Fruit fly (Drosophila melanogaster): Measurements from ENCODE around the gene CG42613.

CG42613 gene

DNA sequence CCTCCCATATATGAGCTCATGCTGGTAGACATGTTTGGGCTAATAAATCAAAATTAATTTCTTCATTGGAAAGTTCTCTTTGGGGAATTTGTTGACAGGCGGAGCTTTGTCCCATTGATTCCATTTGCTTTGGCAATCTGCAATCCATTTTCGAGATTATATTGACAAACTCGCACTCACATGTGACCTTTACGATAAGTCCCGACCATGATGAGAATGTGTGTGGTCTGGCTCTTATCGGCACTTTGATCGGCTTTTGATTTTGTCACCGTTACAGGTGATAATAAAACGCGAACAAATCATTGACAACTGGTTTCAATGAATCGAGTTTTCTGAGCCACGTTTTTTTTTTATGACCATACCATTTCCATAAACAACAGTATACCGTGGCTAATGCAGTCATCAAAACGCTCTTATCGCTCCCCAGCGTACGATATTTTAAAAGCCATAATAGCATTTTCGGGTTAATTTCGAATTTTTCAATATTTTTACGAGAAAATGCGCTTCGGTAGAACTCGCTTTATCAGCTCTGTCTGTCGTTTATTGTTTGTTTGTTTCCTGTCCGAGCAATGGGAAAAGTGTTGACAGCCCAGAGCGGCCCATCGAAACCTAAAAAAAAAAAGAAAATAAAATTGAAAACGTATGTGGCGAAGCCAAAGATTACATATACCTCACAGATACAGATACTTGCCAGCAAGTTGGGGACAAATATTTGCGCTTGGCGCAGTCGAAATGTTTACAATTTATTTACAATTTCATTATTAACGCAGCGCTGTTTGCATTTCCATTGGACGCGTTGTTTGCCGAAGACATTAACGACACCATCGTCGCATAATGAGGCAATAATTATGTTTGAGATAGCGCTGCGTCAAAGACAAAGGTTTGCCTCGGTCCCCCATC, 68.6 kb downstream of the CG42613 start:
- TF ChIP-seq Jra (GFP tag; optimal IDR thresholded peaks at IDR 0.05) (no peak), CrebA (GFP tag; optimal IDR thresholded peaks at IDR 0.05; ENCODE audit: borderline replicate concordance) (no peak), Dfd (GFP tag; optimal IDR thresholded peaks at IDR 0.05) (no peak), Hnf4 (GFP tag; optimal IDR thresholded peaks at IDR 0.05) (peak; percentile 5), ey (GFP tag; optimal IDR thresholded peaks at IDR 0.05) (no peak), rgr (GFP tag; optimal IDR thresholded peaks at IDR 0.05) (peak; percentile 37), pan (optimal IDR thresholded peaks at IDR 0.05) (no peak), h (GFP tag; optimal IDR thresholded peaks at IDR 0.05) (no peak), tai (GFP tag; optimal IDR thresholded peaks at IDR 0.05) (no peak), brk (GFP tag; optimal IDR thresholded peaks at IDR 0.05) (no peak), sv (GFP tag; optimal IDR thresholded peaks at IDR 0.05) (peak; percentile 47), Myc (optimal IDR thresholded peaks at IDR 0.05) (no peak), foxo (GFP tag; optimal IDR thresholded peaks at IDR 0.05) (peak in 1 of 2 experiments; percentile 7), Sp1 (GFP tag; optimal IDR thresholded peaks at IDR 0.05) (no peak), Dif (GFP tag; optimal IDR thresholded peaks at IDR 0.05; ENCODE audit: partially characterized antibody) (no peak), OdsH (GFP tag; optimal IDR thresholded peaks at IDR 0.05) (no peak), psq (GFP tag; optimal IDR thresholded peaks at IDR 0.05) (peak; percentile 7), sage (GFP tag; optimal IDR thresholded peaks at IDR 0.05) (no peak), Vsx2 (GFP tag; optimal IDR thresholded peaks at IDR 0.05; ENCODE audit: partially characterized antibody) (no peak), usp (GFP tag; optimal IDR thresholded peaks at IDR 0.05) (no peak), br (GFP tag; optimal IDR thresholded peaks at IDR 0.05) (peak; percentile 9), dsf (GFP tag; optimal IDR thresholded peaks at IDR 0.05; ENCODE audit: borderline replicate concordance) (no peak)

- TF ChIP-seq Mio (GFP tag; optimal IDR thresholded peaks at IDR 0.05) (no peak), dmrt93B (GFP tag; optimal IDR thresholded peaks at IDR 0.05) (no peak), OdsH (GFP tag; optimal IDR thresholded peaks at IDR 0.05) (no peak), foxo (GFP tag; optimal IDR thresholded peaks at IDR 0.05) (no peak), HLH106 (tag; optimal IDR thresholded peaks at IDR 0.05) (no peak), Abd-B (GFP tag; optimal IDR thresholded peaks at IDR 0.05) (no peak), Hnf4 (GFP tag; optimal IDR thresholded peaks at IDR 0.05) (no peak), Dfd (GFP tag; optimal IDR thresholded peaks at IDR 0.05) (no peak)
Observed at dm6 chr3R:18998370-18998769, 69.4 kb downstream of the CG42613 start.

dm6 chr3R:18999906-19000451, 71.0 kb downstream of the CG42613 start:
- TF ChIP-seq Hr83 (GFP tag; optimal IDR thresholded peaks at IDR 0.05; ENCODE audit: poor library complexity, severe bottlenecking) (no peak), lola (GFP tag; optimal IDR thresholded peaks at IDR 0.05) (no peak), OdsH (GFP tag; optimal IDR thresholded peaks at IDR 0.05) (no peak), ey (GFP tag; optimal IDR thresholded peaks at IDR 0.05) (no peak), Dif (GFP tag; optimal IDR thresholded peaks at IDR 0.05; ENCODE audit: partially characterized antibody) (no peak), Vsx2 (GFP tag; optimal IDR thresholded peaks at IDR 0.05; ENCODE audit: partially characterized antibody) (no peak), HLH106 (tag; optimal IDR thresholded peaks at IDR 0.05) (no peak), CG9705 (GFP tag; optimal IDR thresholded peaks at IDR 0.05) (no peak), Mio (GFP tag; optimal IDR thresholded peaks at IDR 0.05) (no peak), br (GFP tag; optimal IDR thresholded peaks at IDR 0.05) (no peak), tai (GFP tag; optimal IDR thresholded peaks at IDR 0.05) (no peak), Hr78 (GFP tag; optimal IDR thresholded peaks at IDR 0.05) (no peak), Sp1 (GFP tag; optimal IDR thresholded peaks at IDR 0.05) (no peak), rgr (GFP tag; optimal IDR thresholded peaks at IDR 0.05) (no peak), foxo (GFP tag; optimal IDR thresholded peaks at IDR 0.05) (no peak), Rel (GFP tag; optimal IDR thresholded peaks at IDR 0.05) (no peak), Rel (tag; optimal IDR thresholded peaks at IDR 0.05) (no peak)

DNA sequence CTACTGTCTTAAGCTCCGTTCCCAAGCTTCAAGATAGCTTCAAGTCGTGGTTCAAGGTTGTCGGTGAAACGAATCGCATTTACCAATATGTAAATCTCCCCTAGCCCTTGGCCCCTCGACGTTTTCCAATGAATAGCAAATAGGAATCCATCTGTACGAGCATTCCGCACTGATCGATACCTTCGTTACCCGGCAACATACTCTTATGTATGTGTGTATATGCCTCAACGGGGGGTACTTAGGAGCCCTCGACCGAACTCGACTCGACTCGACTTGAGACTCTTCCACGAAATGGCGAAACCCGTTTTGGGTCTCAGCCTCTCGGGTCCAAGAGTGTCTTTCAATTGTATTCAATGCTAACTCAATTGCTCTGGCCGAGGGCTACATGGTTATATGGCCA, 72.7 kb downstream of the CG42613 start:
- TF ChIP-seq jim (GFP tag; optimal IDR thresholded peaks at IDR 0.05), result no peak
- TF ChIP-seq lola (GFP tag; optimal IDR thresholded peaks at IDR 0.05), result no peak
- no peak for TF ChIP-seq Abd-B (GFP tag; optimal IDR thresholded peaks at IDR 0.05)
- TF ChIP-seq dmrt93B (GFP tag; optimal IDR thresholded peaks at IDR 0.05), result no peak
- no peak for TF ChIP-seq Sp1 (GFP tag; optimal IDR thresholded peaks at IDR 0.05)
- TF ChIP-seq Hr83 (GFP tag; optimal IDR thresholded peaks at IDR 0.05; ENCODE audit: poor library complexity, severe bottlenecking), result no peak
- no peak for TF ChIP-seq br (GFP tag; optimal IDR thresholded peaks at IDR 0.05)
- TF ChIP-seq sv (GFP tag; optimal IDR thresholded peaks at IDR 0.05), result no peak

Measured in whole organism, wandering third instar larva.